Fruit fly (Drosophila melanogaster): ENCODE results near the gene btl.
A peak's percentile ranks its signal among the peaks of the same experiment; 100 is the strongest.

The btl gene

dm6 chr3L:14075472-14075871, at the start of gene btl:
btl (plus strand) TSS chr3L:14075772.
- no peak for TF ChIP-seq CG10431 (GFP tag; optimal IDR thresholded peaks at IDR 0.05)

dm6 chr3L:14027549-14027948, 48.0 kb upstream of the btl start:
- TF ChIP-seq CG4360 (GFP tag; IDR thresholded peaks at IDR 0.05) = peak; percentile 64
- peak in 1 of 2 experiments; percentile 44 for TF ChIP-seq Dfd (GFP tag; optimal IDR thresholded peaks at IDR 0.05)
- no peak for TF ChIP-seq CG10267 (tag; optimal IDR thresholded peaks at IDR 0.05)

- TF ChIP-seq tgo (GFP tag; IDR thresholded peaks at IDR 0.05) = no peak
- TF ChIP-seq CG18764 (GFP tag; optimal IDR thresholded peaks at IDR 0.05) = no peak
- no peak for TF ChIP-seq CG18476 (GFP tag; optimal IDR thresholded peaks at IDR 0.05)
- TF ChIP-seq CG3995 (GFP tag; optimal IDR thresholded peaks at IDR 0.05) = peak; percentile 55
- TF ChIP-seq usp (GFP tag; optimal IDR thresholded peaks at IDR 0.05) = no peak
- peak; percentile 95 for TF ChIP-seq cad (GFP tag; optimal IDR thresholded peaks at IDR 0.05)
- TF ChIP-seq salm (tag; optimal IDR thresholded peaks at IDR 0.05) = no peak
- no peak for TF ChIP-seq sim (GFP tag; IDR thresholded peaks at IDR 0.05)
- no peak for TF ChIP-seq CG8924 (tag; optimal IDR thresholded peaks at IDR 0.05)
- TF ChIP-seq Meics (GFP tag; optimal IDR thresholded peaks at IDR 0.05) = no peak
- TF ChIP-seq CG3726 (GFP tag; IDR thresholded peaks at IDR 0.05) = no peak
- no peak for TF ChIP-seq peb (GFP tag; IDR thresholded peaks at IDR 0.05)
- no peak for TF ChIP-seq Hmx (GFP tag; optimal IDR thresholded peaks at IDR 0.05)
- peak; percentile 39; the same call in 1 of the 2 replicates for TF ChIP-seq HLH3B (GFP tag; IDR thresholded peaks at IDR 0.05)
- no peak for TF ChIP-seq CG10274 (GFP tag; optimal IDR thresholded peaks at IDR 0.05)
- TF ChIP-seq CG11696 (GFP tag; IDR thresholded peaks at IDR 0.05) = peak; percentile 25; the same call in 1 of the 2 replicates
- TF ChIP-seq inv (GFP tag; IDR thresholded peaks at IDR 0.05; ENCODE audit: partially characterized antibody) = peak; percentile 98
- TF ChIP-seq gt (GFP tag; IDR thresholded peaks at IDR 0.05) = no peak
- TF ChIP-seq CG17328 (GFP tag; IDR thresholded peaks at IDR 0.05) = no peak
- peak; percentile 35 for TF ChIP-seq Side (GFP tag; optimal IDR thresholded peaks at IDR 0.05)
- TF ChIP-seq Fer2 (tag; optimal IDR thresholded peaks at IDR 0.05) = no peak
- TF ChIP-seq abd-A (tag; optimal IDR thresholded peaks at IDR 0.05) = no peak
- TF ChIP-seq CG3838 (GFP tag; optimal IDR thresholded peaks at IDR 0.05) = no peak
- no peak for TF ChIP-seq CG17359 (tag; optimal IDR thresholded peaks at IDR 0.05)
- no peak for TF ChIP-seq nau (GFP tag; optimal IDR thresholded peaks at IDR 0.05)
- TF ChIP-seq CG7987 (GFP tag; optimal IDR thresholded peaks at IDR 0.05) = peak; percentile 76
- peak; percentile 62; the same call in 2 of the 3 replicates for TF ChIP-seq sr (GFP tag; IDR thresholded peaks at IDR 0.05)
- TF ChIP-seq tup (GFP tag; optimal IDR thresholded peaks at IDR 0.05) = no peak
- TF ChIP-seq Hey (tag; optimal IDR thresholded peaks at IDR 0.05) = no peak
- peak; percentile 83 for TF ChIP-seq Dp (GFP tag; optimal IDR thresholded peaks at IDR 0.05)
- TF ChIP-seq vnd (GFP tag; IDR thresholded peaks at IDR 0.05; ENCODE audit: partially characterized antibody) = peak; percentile 96
- no peak for TF ChIP-seq h (optimal IDR thresholded peaks at IDR 0.05)
- peak; percentile 48 for TF ChIP-seq HHEX (GFP tag; optimal IDR thresholded peaks at IDR 0.05)
- TF ChIP-seq dimm (GFP tag; IDR thresholded peaks at IDR 0.05) = no peak
- no peak for TF ChIP-seq D19B (GFP tag; optimal IDR thresholded peaks at IDR 0.05)
- no peak for TF ChIP-seq CG12769 (tag; optimal IDR thresholded peaks at IDR 0.05)
- no peak; the same call in 1 of the 2 replicates for TF ChIP-seq stc (GFP tag; IDR thresholded peaks at IDR 0.05)
- no peak for TF ChIP-seq jigr1 (GFP tag; IDR thresholded peaks at IDR 0.05)
- no peak for TF ChIP-seq CG1602 (GFP tag; optimal IDR thresholded peaks at IDR 0.05)
- no peak for TF ChIP-seq CTCF (GFP tag; optimal IDR thresholded peaks at IDR 0.05)
- peak; percentile 83 for TF ChIP-seq row (GFP tag; IDR thresholded peaks at IDR 0.05)
- TF ChIP-seq CG3065 (GFP tag; optimal IDR thresholded peaks at IDR 0.05) = no peak
- TF ChIP-seq zfh1 (GFP tag; IDR thresholded peaks at IDR 0.05) = 0 out of 3 replicates have a peak, but pooled peaks have one; percentile 34
Measured at dm6 chr3L:14028485-14029384, 46.8 kb upstream of the btl start, which contains the start of gene Ptip. Ptip (minus strand) TSS chr3L:14029121.
